Worm (Caenorhabditis elegans): ENCODE measurements around the gene hsp-25.
A peak's percentile ranks its signal among the peaks of the same experiment; 100 is the strongest.

ce11 chrX:6041995-6042481, 2.6 kb upstream of the hsp-25 start:
- TF ChIP-seq tab-1 (GFP tag; IDR thresholded peaks at IDR 0.05) (0 out of 2 replicates have a peak, but pooled peaks have one; percentile 29), flt-1 (GFP tag; IDR thresholded peaks at IDR 0.05) (no peak), med-1 (GFP tag; optimal IDR thresholded peaks at IDR 0.05; ENCODE audit: insufficient read depth) (no peak), ztf-29 (GFP tag; IDR thresholded peaks at IDR 0.05) (no peak), cog-1 (tag; optimal IDR thresholded peaks at IDR 0.05) (no peak)

Data from whole organism, midembryonic.